Worm (Caenorhabditis elegans): ENCODE results near the gene fbxc-29.
"Not testable (repeated sequence)": the region's sequence is repeated elsewhere in the genome, so short reads cannot be mapped to it uniquely, and the experiment has no call there.

fbxc-29 gene

DNA sequence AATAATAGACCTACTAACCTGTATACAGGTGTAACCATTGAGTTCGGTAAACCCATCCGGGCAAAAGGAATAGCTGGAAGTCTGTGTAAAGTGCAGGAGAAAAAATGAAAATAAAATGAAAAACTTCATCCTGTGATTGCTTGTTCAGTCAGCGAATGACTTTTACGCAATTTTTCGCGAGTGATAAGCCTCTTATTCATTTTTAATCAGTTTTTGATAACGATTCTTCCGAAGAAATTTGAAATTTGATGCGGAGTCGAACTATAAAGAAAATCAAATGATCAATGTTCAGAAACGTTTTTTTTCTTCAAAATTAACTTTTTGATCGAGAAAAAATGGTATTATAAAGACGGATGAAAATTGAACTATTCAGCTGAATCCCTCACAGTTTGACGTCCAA is 6.9 kb downstream of the fbxc-29 start:
- TF ChIP-seq bed-1 (GFP tag; IDR thresholded peaks at IDR 0.05) = no peak
- no peak for TF ChIP-seq madf-8 (GFP tag; conservative IDR thresholded peaks at IDR 0.05)
- TF ChIP-seq chd-7 (tag; optimal IDR thresholded peaks at IDR 0.05) = no peak
- TF ChIP-seq madf-6 (GFP tag; IDR thresholded peaks at IDR 0.05) = no peak
- TF ChIP-seq nhr-80 (tag; optimal IDR thresholded peaks at IDR 0.05) = peak; percentile 44
- no peak for TF ChIP-seq mes-4 (tag; optimal IDR thresholded peaks at IDR 0.05)

DNA sequence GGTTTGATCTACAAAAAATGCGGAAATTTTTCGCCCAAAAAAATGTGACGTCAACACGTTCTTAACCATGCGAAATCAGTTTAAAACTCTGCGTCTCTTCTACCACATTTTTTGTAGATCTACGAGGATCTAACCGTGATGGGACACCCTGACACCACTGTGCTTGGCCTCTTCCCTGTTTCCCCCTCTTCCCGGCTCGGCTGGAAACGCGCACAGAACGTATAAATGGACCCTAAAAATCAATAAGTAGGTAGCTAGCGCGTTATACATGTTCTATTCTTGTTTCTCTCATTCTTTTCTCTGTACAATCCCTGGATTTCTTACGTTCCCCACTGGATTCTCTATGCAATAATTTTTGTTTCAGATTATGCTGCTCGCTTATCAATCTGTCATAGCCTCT is 7.6 kb downstream of the fbxc-29 start, which contains the start of gene fbxc-28:
Gene fbxc-28, plus strand, starts transcription at position 301 of the 400 bp plus-strand sequence.
- TF ChIP-seq sea-2 (GFP tag; IDR thresholded peaks at IDR 0.05) = no peak
- TF ChIP-seq B0019.2 (GFP tag; conservative IDR thresholded peaks at IDR 0.05) = no peak
- no peak for TF ChIP-seq Y56A3A.18 (GFP tag; IDR thresholded peaks at IDR 0.05)

DNA sequence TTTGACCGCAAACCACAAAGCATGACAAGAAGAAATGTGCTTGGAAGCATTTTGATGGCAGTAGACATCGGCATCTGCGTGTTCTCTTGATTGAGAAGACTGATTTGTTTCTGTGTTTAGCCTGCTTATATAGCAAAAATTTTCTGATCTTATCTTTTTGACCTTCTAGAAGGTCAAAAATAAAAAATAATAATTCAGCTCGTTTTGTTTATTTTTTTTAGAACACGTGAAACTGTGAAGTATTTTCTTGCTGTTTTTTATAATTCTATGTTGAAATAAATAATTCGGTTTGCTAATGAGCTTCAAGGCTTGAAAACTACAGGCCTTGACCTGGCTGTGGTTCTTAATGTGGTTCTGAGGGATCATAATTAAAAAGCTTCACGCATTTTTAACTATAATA is 11.5 kb downstream of the fbxc-29 start, which contains the start of gene R07C3.13:
Gene R07C3.13, minus strand, starts transcription at position 101 of the 400 bp plus-strand sequence.
- TF ChIP-seq mes-4 (tag; optimal IDR thresholded peaks at IDR 0.05) (no peak), snpc-4 (GFP tag; optimal IDR thresholded peaks at IDR 0.05) (no peak), snpc-4 (tag; optimal IDR thresholded peaks at IDR 0.05) (no peak), D2030.7 (GFP tag; IDR thresholded peaks at IDR 0.05) (no peak), ztf-22 (GFP tag; optimal IDR thresholded peaks at IDR 0.05) (no peak), unc-62 (GFP tag; optimal IDR thresholded peaks at IDR 0.05) (no peak), ceh-91 (GFP tag; IDR thresholded peaks at IDR 0.05) (no peak), die-1 (tag; optimal IDR thresholded peaks at IDR 0.05) (no peak), nfya-1 (tag; optimal IDR thresholded peaks at IDR 0.05; ENCODE audit: borderline replicate concordance, insufficient read depth) (no peak), madf-3 (GFP tag; IDR thresholded peaks at IDR 0.05) (no peak), C06A6.2 (GFP tag; conservative IDR thresholded peaks at IDR 0.05) (no peak), pha-4 (tag; optimal IDR thresholded peaks at IDR 0.05) (no peak), attf-6 (GFP tag; IDR thresholded peaks at IDR 0.05) (no peak), efl-1 (GFP tag; optimal IDR thresholded peaks at IDR 0.05) (no peak), repo-1 (tag; optimal IDR thresholded peaks at IDR 0.05) (no peak), unc-130 (GFP tag; optimal IDR thresholded peaks at IDR 0.05) (no peak), B0019.2 (GFP tag; conservative IDR thresholded peaks at IDR 0.05) (no peak), ztf-6 (GFP tag; IDR thresholded peaks at IDR 0.05) (no peak), ztf-26 (tag; optimal IDR thresholded peaks at IDR 0.05) (no peak), dpff-1 (tag; optimal IDR thresholded peaks at IDR 0.05) (no peak)

DNA sequence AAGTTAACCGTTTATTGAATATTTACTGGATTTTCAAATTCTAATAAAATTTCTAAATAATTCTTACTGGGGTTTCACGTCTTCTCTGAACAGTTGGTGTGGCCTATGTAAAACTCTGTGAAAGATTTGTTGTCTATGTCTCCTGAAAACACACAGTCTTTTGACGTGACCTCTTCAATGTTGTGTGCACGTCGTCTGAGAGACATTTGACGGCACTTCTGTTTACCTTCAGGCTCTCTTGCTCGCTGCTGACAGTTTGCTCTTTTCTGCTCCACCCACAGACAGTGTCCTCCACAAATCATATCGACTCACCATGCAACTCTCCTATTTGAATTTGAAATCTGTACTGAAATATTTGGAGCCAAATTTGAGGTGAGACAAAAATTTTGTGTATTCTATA is 15.0 kb downstream of the fbxc-29 start, which contains the start of gene fbxc-34:
Gene fbxc-34, plus strand, starts transcription at position 301 of the 400 bp plus-strand sequence.
- not testable (repeated sequence) for TF ChIP-seq F57C9.4 (tag; optimal IDR thresholded peaks at IDR 0.05); egl-44 (GFP tag; IDR thresholded peaks at IDR 0.05); nfya-1 (tag; optimal IDR thresholded peaks at IDR 0.05; ENCODE audit: borderline replicate concordance, insufficient read depth)

DNA sequence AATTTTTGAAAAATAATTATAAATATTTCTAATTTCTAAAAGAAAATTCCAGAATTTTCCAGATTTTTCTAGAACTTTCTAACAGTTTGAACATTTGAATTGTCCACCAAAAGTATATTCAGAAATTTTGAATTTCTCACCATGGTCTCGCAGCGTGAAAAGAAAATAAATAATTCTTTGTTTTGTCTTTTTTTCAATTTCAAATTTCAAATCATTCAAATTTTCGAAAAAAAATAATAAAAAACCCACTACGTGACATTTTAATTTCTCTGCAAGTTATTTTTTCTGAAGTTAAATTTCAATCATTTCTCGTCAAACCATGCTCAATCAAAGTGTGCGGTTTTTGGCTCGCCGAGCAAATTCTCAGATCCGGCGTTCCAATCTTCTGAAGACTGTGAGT is 16.8 kb downstream of the fbxc-29 start, which contains the start of gene acs-15:
Gene acs-15, plus strand, starts transcription at position 301 of the 400 bp plus-strand sequence.
- TF ChIP-seq lir-1 (GFP tag; conservative IDR thresholded peaks at IDR 0.05) = no peak
- TF ChIP-seq ceh-58 (GFP tag; IDR thresholded peaks at IDR 0.05) = no peak
- TF ChIP-seq madf-8 (GFP tag; conservative IDR thresholded peaks at IDR 0.05) = no peak
- TF ChIP-seq madf-3 (GFP tag; IDR thresholded peaks at IDR 0.05) = no peak
- TF ChIP-seq ets-4 (GFP tag; optimal IDR thresholded peaks at IDR 0.05) = no peak
- TF ChIP-seq zim-3 (tag; optimal IDR thresholded peaks at IDR 0.05) = no peak
- no peak for TF ChIP-seq zfh-2 (GFP tag; conservative IDR thresholded peaks at IDR 0.05)
- TF ChIP-seq ztf-26 (tag; optimal IDR thresholded peaks at IDR 0.05) = no peak
- TF ChIP-seq ceh-27 (GFP tag; optimal IDR thresholded peaks at IDR 0.05) = no peak
- no peak for TF ChIP-seq F39B2.1 (GFP tag; IDR thresholded peaks at IDR 0.05)
- no peak for TF ChIP-seq gei-17 (GFP tag; optimal IDR thresholded peaks at IDR 0.05)
- TF ChIP-seq K11D2.4 (GFP tag; IDR thresholded peaks at IDR 0.05) = no peak

Data from whole organism, young adult.